Fruit fly (Drosophila melanogaster) whole organism, embryonic: ENCODE measurements around the gene dysf.

ENCODE experiments used
- Antp ChIP-seq: fragments of 200-800 bp; sonication (Bioruptor generic); optimal IDR thresholded peaks from 3 replicates; lab custom pipeline; 2016; ENCODE audit warnings: missing biosample characterization, missing genetic modification characterization
- Atf-2 ChIP-seq: fragments of 200-800 bp; sonication (Bioruptor generic); optimal IDR thresholded peaks from 2 replicates; lab custom pipeline; 2016; ENCODE audit warnings: missing biosample characterization, missing genetic modification characterization
- Bgb ChIP-seq: fragments of 200-800 bp; sonication (Bioruptor generic); IDR thresholded peaks from 2 replicates; pipeline ENCODE4 v1.3.6; 2022; ENCODE audit warnings: missing biosample characterization, missing genetic modification characterization; ENCODE audit not compliant: partially characterized antibody
- C15 ChIP-seq: fragments of 200-800 bp; sonication (Bioruptor generic); IDR thresholded peaks from 3 replicates; pipeline ENCODE4 v1.3.6; 2022; ENCODE audit warnings: missing biosample characterization, missing genetic modification characterization
- CG12299 ChIP-seq: fragments of 200-800 bp; sonication (Bioruptor generic); optimal IDR thresholded peaks from 2 replicates; lab custom pipeline; 2018; ENCODE audit warnings: missing biosample characterization, mild to moderate bottlenecking, missing genetic modification characterization
- CG12391 ChIP-seq: fragments of 200-800 bp; sonication (Bioruptor generic); optimal IDR thresholded peaks from 3 replicates; lab custom pipeline; 2018; ENCODE audit warnings: missing biosample characterization, mild to moderate bottlenecking, missing genetic modification characterization, moderate library complexity
- CG15269 ChIP-seq: fragments of 200-800 bp; sonication (Bioruptor generic); optimal IDR thresholded peaks from 2 replicates; lab custom pipeline; 2018; ENCODE audit warnings: missing biosample characterization, mild to moderate bottlenecking, missing genetic modification characterization, moderate library complexity
- CG17802 ChIP-seq: fragments of 200-800 bp; sonication (Bioruptor generic); optimal IDR thresholded peaks from 2 replicates; lab custom pipeline; 2018; ENCODE audit warnings: missing biosample characterization, mild to moderate bottlenecking, missing genetic modification characterization, moderate library complexity
- CG1792 ChIP-seq: fragments of 200-800 bp; sonication (Bioruptor generic); optimal IDR thresholded peaks from 2 replicates; lab custom pipeline; 2016; ENCODE audit warnings: missing biosample characterization, missing genetic modification characterization
- CG2889 ChIP-seq: fragments of 200-800 bp; sonication (Bioruptor generic); IDR thresholded peaks from 3 replicates; pipeline ENCODE4 v1.3.6; 2022; ENCODE audit warnings: missing biosample characterization, missing genetic modification characterization
- CG3163 ChIP-seq: fragments of 200-800 bp; sonication (Bioruptor generic); optimal IDR thresholded peaks from 3 replicates; lab custom pipeline; 2016; ENCODE audit warnings: missing biosample characterization, missing genetic modification characterization
- CG33557 ChIP-seq: fragments of 200-800 bp; sonication (Bioruptor generic); optimal IDR thresholded peaks from 2 replicates; lab custom pipeline; 2019; ENCODE audit warnings: missing biosample characterization, mild to moderate bottlenecking, missing genetic modification characterization, moderate library complexity
- CG3726 ChIP-seq: fragments of 200-800 bp; sonication (Bioruptor generic); IDR thresholded peaks from 3 replicates; pipeline ENCODE4, ENCODE4 v1.3.6; 2022; ENCODE audit warnings: missing biosample characterization, missing genetic modification characterization
- CG3847 ChIP-seq: fragments of 200-800 bp; sonication (Bioruptor generic); IDR thresholded peaks from 2 replicates; pipeline ENCODE4 v1.3.6; 2022; ENCODE audit warnings: missing biosample characterization, missing genetic modification characterization
- CG4424 ChIP-seq: fragments of 200-800 bp; sonication (Bioruptor generic); optimal IDR thresholded peaks from 3 replicates; lab custom pipeline; 2016; ENCODE audit warnings: missing biosample characterization, missing genetic modification characterization
- CG6272 ChIP-seq: fragments of 200-800 bp; sonication (Bioruptor generic); IDR thresholded peaks from 2 replicates; pipeline ENCODE4 v1.3.6; 2022; ENCODE audit warnings: missing biosample characterization, missing genetic modification characterization
- CG6689 ChIP-seq: fragments of 200-800 bp; sonication (Bioruptor generic); IDR thresholded peaks from 2 replicates; pipeline ENCODE4 v1.3.6; 2022; ENCODE audit warnings: missing biosample characterization, missing genetic modification characterization
- CG7786 ChIP-seq: fragments of 200-800 bp; sonication (Bioruptor generic); optimal IDR thresholded peaks from 2 replicates; lab custom pipeline; 2016; ENCODE audit warnings: missing biosample characterization, missing genetic modification characterization
- CG8290 ChIP-seq, 3 experiments: fragments of 200-800 bp; sonication (Bioruptor generic); optimal IDR thresholded peaks; 2 replicates each; lab custom pipeline; 2016 to 2019; ENCODE audit warnings: missing biosample characterization in 3 of 3, missing genetic modification characterization in 3 of 3, mild to moderate bottlenecking in 2 of 3, moderate library complexity in 1 of 3
- CG9215 ChIP-seq: fragments of 200-800 bp; sonication (Bioruptor generic); IDR thresholded peaks from 2 replicates; pipeline ENCODE4 v1.3.6; 2022; ENCODE audit warnings: missing biosample characterization, missing genetic modification characterization
- CG9932 ChIP-seq: fragments of 200-800 bp; sonication (Bioruptor generic); IDR thresholded peaks from 2 replicates; pipeline ENCODE4 v1.3.6; 2022; ENCODE audit warnings: missing biosample characterization, missing genetic modification characterization
- Doc2 ChIP-seq: fragments of 200-800 bp; sonication (Bioruptor generic); IDR thresholded peaks from 2 replicates; pipeline ENCODE4 v1.3.6; 2022; ENCODE audit warnings: missing biosample characterization, missing genetic modification characterization
- Doc3 ChIP-seq: fragments of 200-800 bp; sonication (Bioruptor generic); IDR thresholded peaks from 3 replicates; pipeline ENCODE4 v1.3.6; 2022; ENCODE audit warnings: missing biosample characterization, missing genetic modification characterization; ENCODE audit not compliant: partially characterized antibody
- E2f1 ChIP-seq: fragments of 200-800 bp; sonication (Bioruptor generic); IDR thresholded peaks from 2 replicates; pipeline ENCODE4 v1.3.6; 2022; ENCODE audit warnings: missing biosample characterization, missing genetic modification characterization
- Eip74EF ChIP-seq, 2 experiments: fragments of 200-800 bp in 1 of 2; fragments of >200 bp in 1 of 2; sonication (Bioruptor generic) in 1 of 2; optimal IDR thresholded peaks; 2 replicates each; lab custom pipeline; 2017 to 2019; ENCODE audit warnings: missing biosample characterization in 2 of 2, missing genetic modification characterization in 2 of 2, mild to moderate bottlenecking in 1 of 2, moderate library complexity in 1 of 2
- Ets97D ChIP-seq: fragments of 200-800 bp; sonication (Bioruptor generic); optimal IDR thresholded peaks from 3 replicates; lab custom pipeline; 2016; ENCODE audit warnings: missing biosample characterization, missing genetic modification characterization
- Med ChIP-seq: fragments of 200-800 bp; sonication (Bioruptor generic); peaks from one replicate; lab custom pipeline; 2016; ENCODE audit warnings: missing biosample characterization, missing genetic modification characterization, mild to moderate bottlenecking, inconsistent platforms, moderate library complexity
- Rx ChIP-seq: fragments of 200-800 bp; sonication (Bioruptor generic); IDR thresholded peaks from 2 replicates; pipeline ENCODE4 v1.3.6; 2022; ENCODE audit warnings: missing biosample characterization, missing genetic modification characterization
- Scr ChIP-seq: fragments of 200-800 bp; sonication (Bioruptor generic); IDR thresholded peaks from 2 replicates; pipeline ENCODE4 v1.3.6; 2022; ENCODE audit warnings: missing biosample characterization, missing genetic modification characterization; ENCODE audit not compliant: partially characterized antibody
- Sry-δ ChIP-seq: fragments of 200-800 bp; sonication (Bioruptor generic); optimal IDR thresholded peaks from 2 replicates; lab custom pipeline; 2016; ENCODE audit warnings: missing biosample characterization, missing genetic modification characterization
- Ssrp ChIP-seq: fragments of 200-800 bp; sonication (Bioruptor generic); optimal IDR thresholded peaks from 2 replicates; lab custom pipeline; 2018; ENCODE audit warnings: missing biosample characterization, mild to moderate bottlenecking, missing genetic modification characterization, moderate library complexity
- amos ChIP-seq: fragments of 200-800 bp; sonication (Bioruptor generic); IDR thresholded peaks from 2 replicates; pipeline ENCODE4 v1.3.6; 2022; ENCODE audit warnings: missing biosample characterization, missing genetic modification characterization; ENCODE audit not compliant: partially characterized antibody
- aop ChIP-seq: fragments of 200-800 bp; sonication (Bioruptor generic); IDR thresholded peaks from 2 replicates; pipeline ENCODE4 v1.3.6; 2022; ENCODE audit warnings: missing biosample characterization, missing genetic modification characterization
- crol ChIP-seq: fragments of 200-800 bp; sonication (Bioruptor generic); IDR thresholded peaks from 2 replicates; pipeline ENCODE4 v1.3.6; 2022; ENCODE audit warnings: missing biosample characterization, missing genetic modification characterization
- da ChIP-seq: fragments of 200-800 bp; sonication (Bioruptor generic); optimal IDR thresholded peaks from 2 replicates; lab custom pipeline; 2016; ENCODE audit warnings: missing biosample characterization, missing genetic modification characterization
- dimm ChIP-seq: fragments of 200-800 bp; sonication (Bioruptor generic); IDR thresholded peaks from 2 replicates; pipeline ENCODE4 v1.3.6; 2022; ENCODE audit warnings: missing biosample characterization, missing genetic modification characterization
- dmrt99B ChIP-seq: fragments of 200-800 bp; sonication (Bioruptor generic); optimal IDR thresholded peaks from 2 replicates; lab custom pipeline; 2018; ENCODE audit warnings: missing biosample characterization, mild to moderate bottlenecking, missing genetic modification characterization, moderate library complexity
- dysf ChIP-seq: fragments of 200-800 bp; sonication (Bioruptor generic); IDR thresholded peaks from 3 replicates; pipeline ENCODE4 v1.3.6; 2022; ENCODE audit warnings: missing biosample characterization, missing genetic modification characterization
- en ChIP-seq: fragments of 200-800 bp; sonication (Bioruptor generic); optimal IDR thresholded peaks from 2 replicates; lab custom pipeline; 2016; ENCODE audit warnings: missing biosample characterization, missing genetic modification characterization
- eve ChIP-seq, 2 experiments: fragments of >200 bp; optimal IDR thresholded peaks; 2 replicates each; lab custom pipeline; 2017; ENCODE audit warnings: missing biosample characterization in 2 of 2, missing genetic modification characterization in 2 of 2
- gce ChIP-seq: fragments of 200-800 bp; sonication (Bioruptor generic); IDR thresholded peaks from 3 replicates; pipeline ENCODE4 v1.3.6; 2022; ENCODE audit warnings: missing biosample characterization, missing genetic modification characterization
- hbn ChIP-seq: fragments of 200-800 bp; sonication (Bioruptor generic); IDR thresholded peaks from 2 replicates; pipeline ENCODE4 v1.3.6; 2022; ENCODE audit warnings: missing biosample characterization, missing genetic modification characterization; ENCODE audit not compliant: partially characterized antibody
- lmd ChIP-seq: fragments of 200-800 bp; sonication (Bioruptor generic); IDR thresholded peaks from 2 replicates; pipeline ENCODE4 v1.3.6; 2022; ENCODE audit warnings: missing biosample characterization, missing genetic modification characterization
- lola ChIP-seq, 3 experiments: fragments of >200 bp in 2 of 3; fragments of 200-800 bp in 1 of 3; sonication (Bioruptor generic) in 1 of 3; optimal IDR thresholded peaks; 2 replicates each; lab custom pipeline; 2017 to 2019; ENCODE audit warnings: missing biosample characterization in 3 of 3, missing genetic modification characterization in 3 of 3, mild to moderate bottlenecking in 1 of 3, moderate library complexity in 1 of 3
- row ChIP-seq: fragments of 200-800 bp; sonication (Bioruptor generic); IDR thresholded peaks from 3 replicates; pipeline ENCODE4 v1.3.6; 2022; ENCODE audit warnings: missing biosample characterization, missing genetic modification characterization
- run ChIP-seq: fragments of 200-800 bp; sonication (Bioruptor generic); optimal IDR thresholded peaks from 3 replicates; lab custom pipeline; 2018; ENCODE audit warnings: missing biosample characterization, mild to moderate bottlenecking, missing genetic modification characterization
- seq ChIP-seq: fragments of 200-800 bp; sonication (Bioruptor generic); IDR thresholded peaks from 2 replicates; pipeline ENCODE4 v1.3.6; 2022; ENCODE audit warnings: missing biosample characterization, missing genetic modification characterization
- slou ChIP-seq: fragments of 200-800 bp; sonication (Bioruptor generic); optimal IDR thresholded peaks from 3 replicates; lab custom pipeline; 2016; ENCODE audit warnings: missing biosample characterization, missing genetic modification characterization
- wor ChIP-seq: fragments of 200-800 bp; sonication (Bioruptor generic); IDR thresholded peaks from 2 replicates; pipeline ENCODE4 v1.3.6; 2022; ENCODE audit warnings: missing biosample characterization, missing genetic modification characterization

The dysf gene

dm6 chr3R:26041417-26042101, 57.0 kb downstream of the dysf start, which contains the start of gene gro (continued):
- peak; percentile 74 for TF ChIP-seq CG7786 (GFP tag; lab: Kevin White, UChicago)
- TF ChIP-seq CG8290 (GFP tag; optimal IDR thresholded peaks at IDR 0.05; lab: Kevin White, UChicago): peak; percentile 72
- TF ChIP-seq CG8290 (tag; optimal IDR thresholded peaks at IDR 0.05; lab: Kevin White, UChicago): peak; percentile 64 to 91
- peak; percentile 43 for TF ChIP-seq Atf-2 (GFP tag; lab: Kevin White, UChicago)
- TF ChIP-seq da (GFP tag; lab: Kevin White, UChicago): peak; percentile 55
- 0 out of 2 replicates have a peak, but pooled peaks have one; percentile 52 for TF ChIP-seq Rx
- peak; percentile 65 for TF ChIP-seq slou (GFP tag; lab: Kevin White, UChicago)
- TF ChIP-seq Doc3: peak; percentile 59; the same call in 2 of the 3 replicates
- peak; percentile 39 for TF ChIP-seq en (GFP tag; lab: Kevin White, UChicago)
- TF ChIP-seq CG12391 (tag; lab: Kevin White, UChicago): peak; percentile 78
- peak; percentile 98 for TF ChIP-seq Med (GFP tag; lab: Kevin White, UChicago)
- TF ChIP-seq crol (GFP tag; lab: Robert Waterston, UW): 0 out of 2 replicates have a peak, but pooled peaks have one; percentile 20
- TF ChIP-seq Scr: peak; percentile 74
- peak; percentile 65 for TF ChIP-seq CG3163
- TF ChIP-seq wor (GFP tag; lab: Robert Waterston, UW): peak; percentile 23; the same call in 1 of the 2 replicates
- peak; percentile 49 for TF ChIP-seq dmrt99B
- peak; percentile 58; the same call in 1 of the 2 replicates for TF ChIP-seq hbn (GFP tag; lab: Robert Waterston, UW)
- peak; percentile 86 for TF ChIP-seq CG3847
- TF ChIP-seq Antp: peak; percentile 75
- TF ChIP-seq CG12299 (tag; lab: Kevin White, UChicago): peak; percentile 15
- peak; percentile 63 for TF ChIP-seq CG9215 (GFP tag; lab: Robert Waterston, UW)
- peak; percentile 82 for TF ChIP-seq Sry-δ (GFP tag; lab: Kevin White, UChicago)
- TF ChIP-seq CG33557 (GFP tag; lab: Kevin White, UChicago): peak; percentile 42
- TF ChIP-seq gce (GFP tag; lab: Robert Waterston, UW): no peak
- TF ChIP-seq CG6272: peak; percentile 69
- TF ChIP-seq CG17802 (tag; lab: Kevin White, UChicago): peak; percentile 53
- TF ChIP-seq E2f1 (GFP tag; lab: Robert Waterston, UW): peak; percentile 68
- TF ChIP-seq CG1792 (GFP tag; lab: Kevin White, UChicago): peak; percentile 61
- peak; percentile 97 for TF ChIP-seq Ets97D (GFP tag; lab: Kevin White, UChicago)
- 0 out of 2 replicates have a peak, but pooled peaks have one; percentile 25 for TF ChIP-seq dimm
- peak in 1 of 3 experiments; percentile 15 for TF ChIP-seq lola (GFP tag; optimal IDR thresholded peaks at IDR 0.05; lab: Kevin White, UChicago)
- peak; percentile 80 for TF ChIP-seq amos
- peak; percentile 90 for TF ChIP-seq Bgb (GFP tag; lab: Robert Waterston, UW)
- TF ChIP-seq CG3726 (GFP tag; lab: Robert Waterston, UW): no peak
- no peak for TF ChIP-seq Eip74EF (GFP tag; optimal IDR thresholded peaks at IDR 0.05; lab: Kevin White, UChicago)
- TF ChIP-seq dysf (GFP tag; lab: Robert Waterston, UW): peak; percentile 84
- peak; percentile 58 for TF ChIP-seq CG15269 (tag; lab: Kevin White, UChicago)
- TF ChIP-seq Ssrp: peak; percentile 63
- TF ChIP-seq eve (GFP tag; optimal IDR thresholded peaks at IDR 0.05; lab: Kevin White, UChicago): no peak
- no peak for TF ChIP-seq Doc2 (GFP tag; lab: Robert Waterston, UW)
- no peak for TF ChIP-seq C15 (GFP tag; lab: Robert Waterston, UW)
- no peak for TF ChIP-seq seq (GFP tag; lab: Robert Waterston, UW)
- peak; percentile 56 for TF ChIP-seq CG4424 (GFP tag; lab: Kevin White, UChicago)
- TF ChIP-seq CG6689 (GFP tag; lab: Robert Waterston, UW): peak; percentile 46; the same call in 1 of the 2 replicates
- TF ChIP-seq run: no peak
- TF ChIP-seq CG2889 (GFP tag; lab: Robert Waterston, UW): no peak
- TF ChIP-seq row (GFP tag; lab: Robert Waterston, UW): peak; percentile 88
- TF ChIP-seq CG9932 (GFP tag; lab: Robert Waterston, UW): peak; percentile 89
- peak; percentile 44; the same call in 1 of the 2 replicates for TF ChIP-seq lmd (GFP tag; lab: Robert Waterston, UW)
- TF ChIP-seq aop (GFP tag; lab: Robert Waterston, UW): no peak
